Fruit fly (Drosophila melanogaster): ENCODE results near the gene CG15784.

The CG15784 gene

DNA sequence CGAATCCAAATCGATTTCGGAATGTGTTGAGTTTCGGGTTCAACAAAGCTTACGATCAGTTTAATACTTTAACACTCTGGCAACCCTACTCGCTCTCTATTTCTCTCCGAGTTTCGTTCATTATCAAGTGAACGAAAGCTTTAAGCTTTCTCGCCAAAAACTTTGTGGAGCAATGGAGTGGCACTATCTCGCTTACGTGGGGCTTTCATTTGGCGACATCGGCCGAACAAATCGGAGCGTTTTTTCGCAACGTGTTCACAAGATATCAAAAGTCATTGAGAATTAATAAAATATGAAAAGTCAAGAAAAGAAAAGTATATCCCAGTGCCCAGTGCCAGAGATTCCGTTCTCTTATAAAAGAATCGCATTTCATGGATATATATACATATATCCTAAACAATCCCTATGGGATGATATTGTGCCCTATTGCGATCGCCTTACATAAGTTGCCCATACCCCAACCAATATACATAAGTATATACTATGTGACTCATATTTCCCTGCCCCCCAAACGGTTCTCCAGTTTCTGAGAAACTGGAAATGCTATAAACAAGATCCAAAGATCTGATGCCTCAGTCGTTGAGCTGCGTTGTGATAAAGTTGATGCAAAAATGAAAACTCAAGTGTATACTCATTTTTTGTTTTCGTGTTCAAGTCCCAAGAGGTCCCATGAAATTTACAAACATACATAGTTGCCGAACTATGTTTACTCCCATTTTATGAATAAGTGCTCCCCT is 862 bp upstream of the CG15784 start (continued):
- no peak for TF ChIP-seq CG8290 (GFP tag; optimal IDR thresholded peaks at IDR 0.05)
- TF ChIP-seq CG8290 (tag; optimal IDR thresholded peaks at IDR 0.05) = peak in 1 of 2 experiments; percentile 41
- no peak for TF ChIP-seq NC2β (GFP tag; optimal IDR thresholded peaks at IDR 0.05)
- no peak for TF ChIP-seq stwl (tag; optimal IDR thresholded peaks at IDR 0.05)
- TF ChIP-seq sug (tag; optimal IDR thresholded peaks at IDR 0.05) = peak; percentile 26
- 0 out of 2 replicates have a peak, but pooled peaks have one; percentile 5 for TF ChIP-seq slbo (GFP tag; IDR thresholded peaks at IDR 0.05)
- no peak for TF ChIP-seq CG6813 (GFP tag; optimal IDR thresholded peaks at IDR 0.05)
- TF ChIP-seq Hr39 (optimal IDR thresholded peaks at IDR 0.05) = no peak
- no peak for TF ChIP-seq otp (GFP tag; IDR thresholded peaks at IDR 0.05)
- peak; percentile 14; the same call in 1 of the 3 replicates for TF ChIP-seq row (GFP tag; IDR thresholded peaks at IDR 0.05)
- no peak for TF ChIP-seq CG18619 (GFP tag; optimal IDR thresholded peaks at IDR 0.05)
- no peak for TF ChIP-seq hb (GFP tag; IDR thresholded peaks at IDR 0.05; ENCODE audit: partially characterized antibody)
- no peak for TF ChIP-seq Myb (GFP tag; optimal IDR thresholded peaks at IDR 0.05)
- TF ChIP-seq oc (tag; optimal IDR thresholded peaks at IDR 0.05) = no peak
- no peak for TF ChIP-seq trem (tag; optimal IDR thresholded peaks at IDR 0.05)
- TF ChIP-seq sens-2 (GFP tag; IDR thresholded peaks at IDR 0.05) = no peak
- peak; percentile 19 for TF ChIP-seq pzg (GFP tag; optimal IDR thresholded peaks at IDR 0.05)
- TF ChIP-seq phol (tag; optimal IDR thresholded peaks at IDR 0.05) = no peak
- no peak for TF ChIP-seq CG3281 (GFP tag; optimal IDR thresholded peaks at IDR 0.05)
- TF ChIP-seq CG31388 (GFP tag; optimal IDR thresholded peaks at IDR 0.05) = no peak
- TF ChIP-seq lab (GFP tag; optimal IDR thresholded peaks at IDR 0.05) = peak; percentile 13
- TF ChIP-seq chinmo (GFP tag; IDR thresholded peaks at IDR 0.05; ENCODE audit: partially characterized antibody) = no peak
- TF ChIP-seq Neu2 (GFP tag; optimal IDR thresholded peaks at IDR 0.05; ENCODE audit: borderline replicate concordance) = no peak
- peak; percentile 26 for TF ChIP-seq lbe (GFP tag; optimal IDR thresholded peaks at IDR 0.05)
- no peak for TF ChIP-seq Ptx1 (GFP tag; IDR thresholded peaks at IDR 0.05)
- TF ChIP-seq ewg (GFP tag; optimal IDR thresholded peaks at IDR 0.05) = no peak
- TF ChIP-seq ranshi (GFP tag; IDR thresholded peaks at IDR 0.05) = no peak
- no peak for TF ChIP-seq tio (GFP tag; optimal IDR thresholded peaks at IDR 0.05)
- peak; percentile 23; the same call in 1 of the 3 replicates for TF ChIP-seq ci (GFP tag; IDR thresholded peaks at IDR 0.05)
- no peak for TF ChIP-seq CG1792 (GFP tag; optimal IDR thresholded peaks at IDR 0.05)
- TF ChIP-seq CG34376 (GFP tag; optimal IDR thresholded peaks at IDR 0.05) = peak; percentile 20
- no peak for TF ChIP-seq CG8765 (GFP tag; IDR thresholded peaks at IDR 0.05)
- TF ChIP-seq Dp (GFP tag; optimal IDR thresholded peaks at IDR 0.05) = peak; percentile 2
- no peak for TF ChIP-seq scrt (GFP tag; optimal IDR thresholded peaks at IDR 0.05)
- no peak for TF ChIP-seq CG10462 (GFP tag; optimal IDR thresholded peaks at IDR 0.05)
- no peak for TF ChIP-seq CG16863 (GFP tag; optimal IDR thresholded peaks at IDR 0.05)
- no peak for TF ChIP-seq salm (tag; optimal IDR thresholded peaks at IDR 0.05)
- TF ChIP-seq dysf (GFP tag; IDR thresholded peaks at IDR 0.05) = no peak
- peak; percentile 10 for TF ChIP-seq MTF-1 (GFP tag; optimal IDR thresholded peaks at IDR 0.05; ENCODE audit: borderline replicate concordance)
- TF ChIP-seq CG4707 (GFP tag; optimal IDR thresholded peaks at IDR 0.05) = no peak
- TF ChIP-seq Dbx (GFP tag; IDR thresholded peaks at IDR 0.05) = peak; percentile 17; the same call in 1 of the 3 replicates
- no peak for TF ChIP-seq CG4854 (GFP tag; optimal IDR thresholded peaks at IDR 0.05)
- no peak for TF ChIP-seq twi (tag; optimal IDR thresholded peaks at IDR 0.05)
- no peak for TF ChIP-seq CG14441 (GFP tag; IDR thresholded peaks at IDR 0.05)
- no peak for TF ChIP-seq da (GFP tag; optimal IDR thresholded peaks at IDR 0.05)
- no peak for TF ChIP-seq fd96Cb (tag; optimal IDR thresholded peaks at IDR 0.05)
- no peak for TF ChIP-seq CG12299 (tag; optimal IDR thresholded peaks at IDR 0.05)
- peak; percentile 53 for TF ChIP-seq Med (GFP tag)
- TF ChIP-seq CG15514 (GFP tag; optimal IDR thresholded peaks at IDR 0.05) = peak; percentile 23
- TF ChIP-seq gsb-n (tag; optimal IDR thresholded peaks at IDR 0.05) = no peak
